Fruit fly (Drosophila melanogaster): ENCODE results near the gene CG42394.

CG42394 gene

DNA sequence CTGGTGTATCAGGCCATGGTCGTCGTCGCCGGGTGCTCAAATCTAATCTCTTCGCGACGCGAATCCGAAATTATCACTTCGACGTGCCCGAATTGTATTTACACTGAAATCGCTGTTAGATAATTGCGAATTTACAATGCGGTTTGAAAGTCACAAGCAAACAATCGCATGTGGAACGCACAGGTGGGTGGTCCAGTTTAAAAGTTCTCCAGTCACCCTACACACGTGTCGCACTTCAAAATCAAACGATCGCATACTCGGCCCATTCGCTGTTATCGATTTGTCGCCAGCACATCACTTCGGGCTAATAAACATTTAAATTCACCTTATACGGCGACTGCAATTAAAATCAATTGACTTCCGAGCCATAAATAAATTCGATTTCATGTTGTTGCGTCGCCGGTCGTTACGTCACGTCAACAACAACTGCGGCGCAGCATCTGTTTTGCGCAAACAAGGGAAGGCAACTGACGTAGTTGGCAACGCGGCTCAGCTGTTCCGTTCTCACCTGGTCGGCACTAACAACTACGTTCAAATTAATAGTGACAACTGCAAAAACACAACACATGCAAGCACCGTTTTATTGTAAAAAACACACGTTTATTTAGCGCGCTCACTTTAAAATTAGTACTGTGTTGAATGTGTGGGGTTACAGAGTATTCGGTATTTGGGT lies 13.3 kb downstream of the CG42394 start, which contains the start of gene CG6574 (continued):
- TF ChIP-seq Nf-YC (tag; optimal IDR thresholded peaks at IDR 0.05) (no peak), CG7987 (GFP tag; optimal IDR thresholded peaks at IDR 0.05) (peak; percentile 21), knrl (GFP tag; IDR thresholded peaks at IDR 0.05; ENCODE audit: partially characterized antibody) (no peak), CG7556 (GFP tag; optimal IDR thresholded peaks at IDR 0.05) (peak; percentile 5), CG12744 (GFP tag; optimal IDR thresholded peaks at IDR 0.05) (no peak), CG6813 (GFP tag; optimal IDR thresholded peaks at IDR 0.05) (no peak), eve (GFP tag; optimal IDR thresholded peaks at IDR 0.05) (no peak), Dp (GFP tag; optimal IDR thresholded peaks at IDR 0.05) (no peak), CG9797 (GFP tag; optimal IDR thresholded peaks at IDR 0.05) (no peak), ewg (GFP tag; optimal IDR thresholded peaks at IDR 0.05) (no peak), cad (GFP tag; optimal IDR thresholded peaks at IDR 0.05) (no peak), ems (GFP tag; optimal IDR thresholded peaks at IDR 0.05) (no peak), Poxn (GFP tag; IDR thresholded peaks at IDR 0.05) (no peak), Fer2 (tag; optimal IDR thresholded peaks at IDR 0.05) (no peak), Jarid2 (GFP tag; optimal IDR thresholded peaks at IDR 0.05) (no peak), Usf (GFP tag; optimal IDR thresholded peaks at IDR 0.05) (no peak), Atf3 (GFP tag; optimal IDR thresholded peaks at IDR 0.05) (no peak), CG7839 (tag; optimal IDR thresholded peaks at IDR 0.05) (no peak), Dref (GFP tag; IDR thresholded peaks at IDR 0.05) (no peak), CG30020 (tag; optimal IDR thresholded peaks at IDR 0.05) (no peak), oc (tag; optimal IDR thresholded peaks at IDR 0.05) (no peak), grau (tag; optimal IDR thresholded peaks at IDR 0.05) (no peak), Dek (tag; optimal IDR thresholded peaks at IDR 0.05) (no peak), CG11247 (GFP tag; IDR thresholded peaks at IDR 0.05) (no peak), PHDP (tag; optimal IDR thresholded peaks at IDR 0.05) (no peak), chinmo (GFP tag; IDR thresholded peaks at IDR 0.05; ENCODE audit: partially characterized antibody) (peak; percentile 79; the same call in 3 of the 4 replicates), insv (GFP tag; optimal IDR thresholded peaks at IDR 0.05) (no peak), sd (tag; optimal IDR thresholded peaks at IDR 0.05) (no peak), Xbp1 (GFP tag; optimal IDR thresholded peaks at IDR 0.05) (no peak), CG18599 (GFP tag; optimal IDR thresholded peaks at IDR 0.05) (peak; percentile 28), HLH4C (GFP tag; IDR thresholded peaks at IDR 0.05; ENCODE audit: partially characterized antibody) (0 out of 3 replicates have a peak, but pooled peaks have one; percentile 2), D (optimal IDR thresholded peaks at IDR 0.05) (no peak), D (GFP tag; optimal IDR thresholded peaks at IDR 0.05) (no peak), CG11723 (GFP tag; optimal IDR thresholded peaks at IDR 0.05) (no peak), NC2α (GFP tag; optimal IDR thresholded peaks at IDR 0.05) (no peak), unc-4 (GFP tag; IDR thresholded peaks at IDR 0.05; ENCODE audit: partially characterized antibody) (no peak), emc (GFP tag; optimal IDR thresholded peaks at IDR 0.05) (no peak), CG1233 (GFP tag; optimal IDR thresholded peaks at IDR 0.05) (no peak), lov (optimal IDR thresholded peaks at IDR 0.05) (no peak), lov (GFP tag; IDR thresholded peaks at IDR 0.05) (no peak), toy (GFP tag; IDR thresholded peaks at IDR 0.05) (no peak), BEAF-32 (GFP tag; optimal IDR thresholded peaks at IDR 0.05) (no peak), CG34422 (GFP tag; IDR thresholded peaks at IDR 0.05) (peak; percentile 20; the same call in 1 of the 3 replicates), CG18262 (tag; optimal IDR thresholded peaks at IDR 0.05) (peak; percentile 25), ash1 (GFP tag; optimal IDR thresholded peaks at IDR 0.05) (no peak), repo (GFP tag; optimal IDR thresholded peaks at IDR 0.05) (no peak), CG32767 (GFP tag; IDR thresholded peaks at IDR 0.05) (no peak), ap (GFP tag; IDR thresholded peaks at IDR 0.05) (no peak), ase (GFP tag; IDR thresholded peaks at IDR 0.05) (no peak), kni (GFP tag; optimal IDR thresholded peaks at IDR 0.05) (no peak)

Measured in whole organism, embryonic.